Fruit fly (Drosophila melanogaster): Measurements from ENCODE around the gene bc10.

DNA sequence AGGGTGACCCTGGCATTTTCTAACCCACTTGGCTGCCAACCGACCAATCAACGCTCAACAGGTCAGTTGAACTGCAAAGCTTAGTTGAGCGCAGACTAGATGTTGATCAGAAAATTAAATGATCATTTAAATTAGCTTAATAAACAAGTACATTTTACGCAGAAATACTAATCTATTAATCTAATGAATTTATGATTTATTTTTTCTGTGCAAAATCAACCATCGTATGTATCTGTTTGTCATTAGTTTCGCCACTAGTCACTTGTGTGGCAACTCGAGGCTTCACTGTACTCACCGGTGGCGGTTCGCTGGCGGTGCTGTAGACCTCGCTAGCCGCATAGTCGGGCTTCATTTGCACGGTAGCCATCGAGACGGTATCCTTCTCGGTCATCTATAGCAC, 11.5 kb downstream of the bc10 start:
- TF ChIP-seq Ets98B (GFP tag; IDR thresholded peaks at IDR 0.05) (no peak), CG4496 (GFP tag; IDR thresholded peaks at IDR 0.05) (peak; percentile 38; the same call in 1 of the 3 replicates), EcR (GFP tag; optimal IDR thresholded peaks at IDR 0.05) (no peak), D1 (tag; optimal IDR thresholded peaks at IDR 0.05) (no peak), CG15710 (tag; optimal IDR thresholded peaks at IDR 0.05) (no peak)
